Fruit fly (Drosophila melanogaster): ENCODE data around the gene CG14879.

The CG14879 gene

dm6 chr3R:16337863-16338262, 11.2 kb downstream of the CG14879 start:
- no peak for TF ChIP-seq CG13287 (GFP tag; IDR thresholded peaks at IDR 0.05; ENCODE audit: partially characterized antibody)
- no peak for TF ChIP-seq inv (GFP tag; IDR thresholded peaks at IDR 0.05; ENCODE audit: partially characterized antibody)
- no peak for TF ChIP-seq hbn (GFP tag; IDR thresholded peaks at IDR 0.05; ENCODE audit: partially characterized antibody)
- peak in 1 of 2 experiments; percentile 20 for TF ChIP-seq Pdp1 (GFP tag; optimal IDR thresholded peaks at IDR 0.05)
- TF ChIP-seq HmgD (GFP tag; optimal IDR thresholded peaks at IDR 0.05) = no peak
- TF ChIP-seq hth (optimal IDR thresholded peaks at IDR 0.05) = no peak
- no peak for TF ChIP-seq CG8765 (GFP tag; IDR thresholded peaks at IDR 0.05)
- TF ChIP-seq Neu2 (GFP tag; optimal IDR thresholded peaks at IDR 0.05; ENCODE audit: borderline replicate concordance) = no peak
- TF ChIP-seq sens (GFP tag) = peak; percentile 41
- no peak for TF ChIP-seq CG14441 (GFP tag; IDR thresholded peaks at IDR 0.05)
- TF ChIP-seq grn (GFP tag; optimal IDR thresholded peaks at IDR 0.05) = peak; percentile 58
- no peak for TF ChIP-seq CG15073 (GFP tag; optimal IDR thresholded peaks at IDR 0.05)
- no peak for TF ChIP-seq CG8924 (tag; optimal IDR thresholded peaks at IDR 0.05)
- TF ChIP-seq insv (GFP tag; optimal IDR thresholded peaks at IDR 0.05) = no peak
- no peak for TF ChIP-seq salm (tag; optimal IDR thresholded peaks at IDR 0.05)
- no peak for TF ChIP-seq eyg (GFP tag; optimal IDR thresholded peaks at IDR 0.05)
- no peak for TF ChIP-seq Usf (GFP tag; optimal IDR thresholded peaks at IDR 0.05)
- no peak for TF ChIP-seq CG8478 (optimal IDR thresholded peaks at IDR 0.05)
- TF ChIP-seq HmgZ (tag; optimal IDR thresholded peaks at IDR 0.05) = no peak
- TF ChIP-seq CG5245 (GFP tag; optimal IDR thresholded peaks at IDR 0.05) = no peak
- peak; percentile 86 for TF ChIP-seq exex (tag; optimal IDR thresholded peaks at IDR 0.05)
- TF ChIP-seq CG13894 (tag; optimal IDR thresholded peaks at IDR 0.05) = peak; percentile 63
- no peak for TF ChIP-seq ash1 (GFP tag; optimal IDR thresholded peaks at IDR 0.05)
- TF ChIP-seq kni (GFP tag; optimal IDR thresholded peaks at IDR 0.05) = no peak
- TF ChIP-seq CG3726 (GFP tag; IDR thresholded peaks at IDR 0.05) = no peak

dm6 chr3R:16337053-16337385, 12.0 kb downstream of the CG14879 start:
- TF ChIP-seq wdn (GFP tag; IDR thresholded peaks at IDR 0.05) = no peak
- TF ChIP-seq prd (optimal IDR thresholded peaks at IDR 0.05) = no peak
- peak; percentile 90 for TF ChIP-seq prd (GFP tag; IDR thresholded peaks at IDR 0.05)
- TF ChIP-seq CG8281 (tag; optimal IDR thresholded peaks at IDR 0.05) = no peak
- TF ChIP-seq CG11085 (GFP tag; IDR thresholded peaks at IDR 0.05) = no peak
- peak; percentile 16; the same call in 1 of the 3 replicates for TF ChIP-seq tgo (GFP tag; IDR thresholded peaks at IDR 0.05)
- no peak for TF ChIP-seq CG4360 (GFP tag; IDR thresholded peaks at IDR 0.05)
- TF ChIP-seq ash1 (GFP tag; optimal IDR thresholded peaks at IDR 0.05) = no peak
- no peak for TF ChIP-seq Deaf1 (tag; optimal IDR thresholded peaks at IDR 0.05)
- TF ChIP-seq Dad (GFP tag; optimal IDR thresholded peaks at IDR 0.05) = no peak
- peak; percentile 86 for TF ChIP-seq CG1603 (tag; optimal IDR thresholded peaks at IDR 0.05)
- no peak for TF ChIP-seq Dek (tag; optimal IDR thresholded peaks at IDR 0.05)
- TF ChIP-seq D19B (GFP tag; optimal IDR thresholded peaks at IDR 0.05) = no peak
- peak; percentile 52; the same call in 1 of the 2 replicates for TF ChIP-seq sim (GFP tag; IDR thresholded peaks at IDR 0.05)
- TF ChIP-seq CG2712 (tag; optimal IDR thresholded peaks at IDR 0.05) = peak; percentile 85
- TF ChIP-seq knrl (GFP tag; IDR thresholded peaks at IDR 0.05; ENCODE audit: partially characterized antibody) = no peak
- no peak for TF ChIP-seq CG33213 (GFP tag; optimal IDR thresholded peaks at IDR 0.05)
- TF ChIP-seq Hey (tag; optimal IDR thresholded peaks at IDR 0.05) = no peak
- TF ChIP-seq fd96Cb (tag; optimal IDR thresholded peaks at IDR 0.05) = peak; percentile 66
- no peak for TF ChIP-seq D19A (tag; optimal IDR thresholded peaks at IDR 0.05)
- peak; percentile 77; the same call in 2 of the 3 replicates for TF ChIP-seq CG34422 (GFP tag; IDR thresholded peaks at IDR 0.05)
- TF ChIP-seq ranshi (GFP tag; IDR thresholded peaks at IDR 0.05) = 0 out of 2 replicates have a peak, but pooled peaks have one; percentile 50
- peak; percentile 75 for TF ChIP-seq chn (GFP tag; optimal IDR thresholded peaks at IDR 0.05)
- no peak for TF ChIP-seq CG16779 (GFP tag; IDR thresholded peaks at IDR 0.05)
- peak; percentile 7 for TF ChIP-seq HLH54F (GFP tag; optimal IDR thresholded peaks at IDR 0.05)
- TF ChIP-seq Mad (GFP tag; optimal IDR thresholded peaks at IDR 0.05) = no peak
- no peak for TF ChIP-seq amos (GFP tag; IDR thresholded peaks at IDR 0.05; ENCODE audit: partially characterized antibody)
- TF ChIP-seq CG7928 (GFP tag; optimal IDR thresholded peaks at IDR 0.05) = no peak
- TF ChIP-seq CG17359 (tag; optimal IDR thresholded peaks at IDR 0.05) = peak; percentile 59
- no peak for TF ChIP-seq exex (tag; optimal IDR thresholded peaks at IDR 0.05)
